Worm (Caenorhabditis elegans): ENCODE measurements around the gene C17C3.15.

C17C3.15 gene

DNA sequence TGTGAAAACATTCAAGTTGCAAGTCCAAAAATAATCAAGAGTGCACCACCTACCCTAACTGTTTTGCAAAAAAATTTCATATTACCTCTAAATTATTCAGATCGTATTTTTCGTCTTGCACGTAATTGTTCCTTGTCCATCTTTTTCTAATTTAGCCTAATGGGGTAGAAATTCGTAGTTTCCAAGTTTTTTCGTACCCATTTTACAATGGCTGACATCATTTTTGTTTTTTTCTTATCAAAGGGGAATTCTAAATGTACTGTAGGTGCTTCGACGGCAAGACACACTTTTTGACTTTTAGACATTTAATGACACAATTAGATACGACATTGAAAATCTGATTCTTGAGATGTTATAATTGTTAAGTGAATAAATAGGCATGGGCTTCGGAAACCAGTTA is 34.0 kb downstream of the C17C3.15 start:
- TF ChIP-seq mep-1 (tag; optimal IDR thresholded peaks at IDR 0.05) (no peak), efl-3 (GFP tag; optimal IDR thresholded peaks at IDR 0.05) (no peak), rnt-1 (tag; optimal IDR thresholded peaks at IDR 0.05) (no peak), isw-1 (GFP tag; IDR thresholded peaks at IDR 0.05) (no peak), jun-1 (tag; optimal IDR thresholded peaks at IDR 0.05) (no peak), tbx-2 (tag; optimal IDR thresholded peaks at IDR 0.05) (no peak), nhr-71 (tag; optimal IDR thresholded peaks at IDR 0.05) (no peak), hpl-2 (GFP tag; optimal IDR thresholded peaks at IDR 0.05) (no peak), efl-1 (optimal IDR thresholded peaks at IDR 0.05) (no peak), efl-1 (GFP tag; optimal IDR thresholded peaks at IDR 0.05 in 1 of 2) (peak in 1 of 2 experiments; percentile 68), lsy-2 (tag; optimal IDR thresholded peaks at IDR 0.05) (no peak), fkh-8 (tag; optimal IDR thresholded peaks at IDR 0.05) (no peak), zag-1 (tag; optimal IDR thresholded peaks at IDR 0.05) (no peak), nhr-85 (tag) (peak; percentile 61), nhr-20 (tag; optimal IDR thresholded peaks at IDR 0.05) (peak; percentile 19), lin-35 (GFP tag; optimal IDR thresholded peaks at IDR 0.05) (no peak)

DNA sequence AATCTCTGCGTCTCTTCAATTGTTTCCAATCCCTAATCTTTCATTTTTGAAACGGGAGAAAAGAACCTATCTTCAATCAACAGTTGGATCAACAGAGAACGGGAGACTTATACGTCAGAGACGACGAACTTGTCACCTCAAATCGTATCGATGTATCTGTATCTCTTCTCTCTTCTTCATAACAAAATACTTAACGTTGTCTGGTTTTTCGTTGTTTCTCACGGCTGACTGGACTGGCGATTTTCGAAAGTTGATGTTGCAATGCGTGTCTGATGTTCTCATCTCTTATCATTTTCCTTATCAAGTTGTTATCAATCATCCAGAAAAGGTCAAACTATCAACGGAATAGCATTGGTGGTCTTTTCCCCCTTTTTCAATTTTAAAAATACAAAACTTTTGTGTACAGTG is 35.1 kb downstream of the C17C3.15 start:
- TF ChIP-seq efl-1 (optimal IDR thresholded peaks at IDR 0.05) (peak; percentile 11 to 38), efl-1 (GFP tag; optimal IDR thresholded peaks at IDR 0.05 in 1 of 2) (no peak), lin-14 (GFP tag; optimal IDR thresholded peaks at IDR 0.05) (peak; percentile 93), elt-2 (tag; optimal IDR thresholded peaks at IDR 0.05) (peak; percentile 88), ceh-82 (tag; optimal IDR thresholded peaks at IDR 0.05) (peak in 2 of 3 experiments; percentile 1 to 4), nhr-71 (tag; optimal IDR thresholded peaks at IDR 0.05) (peak; percentile 87), tbx-2 (tag; optimal IDR thresholded peaks at IDR 0.05) (peak; percentile 74), unc-62 (GFP tag; optimal IDR thresholded peaks at IDR 0.05) (no peak), egl-27 (tag; optimal IDR thresholded peaks at IDR 0.05) (peak in 1 of 2 experiments; percentile 66), nhr-90 (tag; optimal IDR thresholded peaks at IDR 0.05; ENCODE audit: poor library complexity) (peak; percentile 72), dpl-1 (GFP tag; optimal IDR thresholded peaks at IDR 0.05) (peak in 2 of 3 experiments; percentile 5 to 30), grh-1 (GFP tag; IDR thresholded peaks at IDR 0.05) (peak; percentile 82), snu-23 (GFP tag; optimal IDR thresholded peaks at IDR 0.05) (peak; percentile 89), mef-2 (tag; optimal IDR thresholded peaks at IDR 0.05) (no peak), mab-9 (GFP tag; IDR thresholded peaks at IDR 0.05) (no peak), swsn-7 (tag; optimal IDR thresholded peaks at IDR 0.05) (no peak), elt-3 (tag; optimal IDR thresholded peaks at IDR 0.05) (peak; percentile 76 to 99 (median 89)), snpc-4 (tag; optimal IDR thresholded peaks at IDR 0.05) (peak; percentile 3), nhr-12 (tag; optimal IDR thresholded peaks at IDR 0.05) (no peak), unc-98 (GFP tag; IDR thresholded peaks at IDR 0.05) (no peak), fkh-4 (tag; optimal IDR thresholded peaks at IDR 0.05; ENCODE audit: borderline replicate concordance) (no peak), nhr-19 (GFP tag; conservative IDR thresholded peaks at IDR 0.05) (peak; percentile 65), ama-1 (optimal IDR thresholded peaks at IDR 0.05) (no peak), lsy-2 (tag; optimal IDR thresholded peaks at IDR 0.05) (peak; percentile 31 to 72), nhr-237 (tag; optimal IDR thresholded peaks at IDR 0.05) (peak; percentile 31), jun-1 (tag; optimal IDR thresholded peaks at IDR 0.05) (peak; percentile 35), ztf-4 (tag; optimal IDR thresholded peaks at IDR 0.05) (peak; percentile 57), sox-4 (tag; optimal IDR thresholded peaks at IDR 0.05) (no peak), irx-1 (tag; optimal IDR thresholded peaks at IDR 0.05) (peak; percentile 56), blmp-1 (tag; optimal IDR thresholded peaks at IDR 0.05) (peak; percentile 93), lin-35 (GFP tag; optimal IDR thresholded peaks at IDR 0.05) (peak in 1 of 2 experiments; percentile 66), nhr-85 (tag) (peak; percentile 100), nhr-47 (tag; optimal IDR thresholded peaks at IDR 0.05) (peak; percentile 55), xbp-1 (tag; optimal IDR thresholded peaks at IDR 0.05) (peak; percentile 13), nhr-20 (tag; optimal IDR thresholded peaks at IDR 0.05) (peak; percentile 93), tlp-1 (tag; optimal IDR thresholded peaks at IDR 0.05) (no peak), mep-1 (tag; optimal IDR thresholded peaks at IDR 0.05) (peak; percentile 29), mdl-1 (tag; optimal IDR thresholded peaks at IDR 0.05) (peak in 1 of 2 experiments; percentile 20), unc-30 (tag; optimal IDR thresholded peaks at IDR 0.05) (no peak), C16A3.4 (tag; optimal IDR thresholded peaks at IDR 0.05) (peak; percentile 56), lin-13 (GFP tag; optimal IDR thresholded peaks at IDR 0.05) (peak; percentile 3)
